Fruit fly (Drosophila melanogaster) whole organism, embryonic: ENCODE results near the gene CG14718.

Source experiments
- Ada2b ChIP-seq: fragments of 200-800 bp; sonication (Bioruptor generic); IDR thresholded peaks from 2 replicates; pipeline ENCODE4 v1.3.6; 2022; ENCODE audit warnings: missing biosample characterization, missing genetic modification characterization
- Antp ChIP-seq: fragments of 200-800 bp; sonication (Bioruptor generic); optimal IDR thresholded peaks from 3 replicates; lab custom pipeline; 2016; ENCODE audit warnings: missing biosample characterization, missing genetic modification characterization
- CG1024 ChIP-seq: fragments of 200-800 bp; sonication (Bioruptor generic); IDR thresholded peaks from 2 replicates; pipeline ENCODE4 v1.3.6; 2022; ENCODE audit warnings: missing biosample characterization, missing genetic modification characterization
- CG10366 ChIP-seq: fragments of 200-800 bp; sonication (Bioruptor generic); IDR thresholded peaks from 2 replicates; pipeline ENCODE4 v1.3.6; 2022; ENCODE audit warnings: missing biosample characterization, missing genetic modification characterization
- CG10431 ChIP-seq: fragments of 200-800 bp; sonication (Bioruptor generic); optimal IDR thresholded peaks from 3 replicates; lab custom pipeline; 2018; ENCODE audit warnings: missing biosample characterization, mild to moderate bottlenecking, missing genetic modification characterization
- CG11093 ChIP-seq: fragments of 200-800 bp; sonication (Bioruptor generic); IDR thresholded peaks from 3 replicates; pipeline ENCODE4 v1.3.6; 2022; ENCODE audit warnings: missing biosample characterization, missing genetic modification characterization
- CG11560 ChIP-seq: fragments of 200-800 bp; sonication (Bioruptor generic); IDR thresholded peaks from 3 replicates; pipeline ENCODE4 v1.3.6; 2022; ENCODE audit warnings: missing biosample characterization, missing genetic modification characterization
- CG12769 ChIP-seq: fragments of 200-800 bp; sonication (Bioruptor generic); optimal IDR thresholded peaks from 2 replicates; lab custom pipeline; 2019; ENCODE audit warnings: missing biosample characterization, mild to moderate bottlenecking, missing genetic modification characterization, moderate library complexity
- CG14710 ChIP-seq: fragments of 200-800 bp; sonication (Bioruptor generic); optimal IDR thresholded peaks from 3 replicates; lab custom pipeline; 2019; ENCODE audit warnings: missing biosample characterization, mild to moderate bottlenecking, missing genetic modification characterization, moderate library complexity
- CG15696 ChIP-seq: fragments of 200-800 bp; sonication (Bioruptor generic); optimal IDR thresholded peaks from 2 replicates; lab custom pipeline; 2019; ENCODE audit warnings: missing biosample characterization, mild to moderate bottlenecking, missing genetic modification characterization, moderate library complexity
- CG17186 ChIP-seq: fragments of 200-800 bp; sonication (Bioruptor generic); optimal IDR thresholded peaks from 3 replicates; lab custom pipeline; 2017; ENCODE audit warnings: missing biosample characterization, missing genetic modification reagents, missing genetic modification characterization
- CG17328 ChIP-seq: fragments of 200-800 bp; sonication (Bioruptor generic); IDR thresholded peaks from 2 replicates; pipeline ENCODE4 v1.3.6; 2022; ENCODE audit warnings: missing biosample characterization, missing genetic modification characterization
- CG17568 ChIP-seq: fragments of 200-800 bp; sonication (Bioruptor generic); optimal IDR thresholded peaks from 2 replicates; lab custom pipeline; 2018; ENCODE audit warnings: missing biosample characterization, mild to moderate bottlenecking, missing genetic modification characterization, moderate library complexity
- CG3065 ChIP-seq: fragments of 200-800 bp; sonication (Bioruptor generic); optimal IDR thresholded peaks from 2 replicates; lab custom pipeline; 2016; ENCODE audit warnings: missing biosample characterization, missing genetic modification characterization
- CG31441 ChIP-seq: fragments of 200-800 bp; sonication (Bioruptor generic); IDR thresholded peaks from 2 replicates; pipeline ENCODE4 v1.3.6; 2022; ENCODE audit warnings: missing biosample characterization, missing genetic modification characterization
- CG3726 ChIP-seq: fragments of 200-800 bp; sonication (Bioruptor generic); IDR thresholded peaks from 3 replicates; pipeline ENCODE4, ENCODE4 v1.3.6; 2022; ENCODE audit warnings: missing biosample characterization, missing genetic modification characterization
- CG4360 ChIP-seq: fragments of 200-800 bp; sonication (Bioruptor generic); IDR thresholded peaks from 2 replicates; pipeline ENCODE4 v1.3.6; 2022; ENCODE audit warnings: missing biosample characterization, missing genetic modification characterization
- CG4617 ChIP-seq: fragments of 200-800 bp; sonication (Bioruptor generic); optimal IDR thresholded peaks from 3 replicates; lab custom pipeline; 2016; ENCODE audit warnings: missing biosample characterization, missing genetic modification characterization, borderline replicate concordance
- CG7556 ChIP-seq: fragments of 200-800 bp; sonication (Bioruptor generic); optimal IDR thresholded peaks from 2 replicates; lab custom pipeline; 2017; ENCODE audit warnings: missing biosample characterization, mild to moderate bottlenecking, missing genetic modification characterization
- CG8290 ChIP-seq, 3 experiments: fragments of 200-800 bp; sonication (Bioruptor generic); optimal IDR thresholded peaks; 2 replicates each; lab custom pipeline; 2016 to 2019; ENCODE audit warnings: missing biosample characterization in 3 of 3, missing genetic modification characterization in 3 of 3, mild to moderate bottlenecking in 2 of 3, moderate library complexity in 1 of 3
- CG8388 ChIP-seq: fragments of 200-800 bp; sonication (Bioruptor generic); optimal IDR thresholded peaks from 2 replicates; lab custom pipeline; 2019; ENCODE audit warnings: missing biosample characterization, mild to moderate bottlenecking, missing genetic modification characterization, moderate library complexity
- CG9215 ChIP-seq: fragments of 200-800 bp; sonication (Bioruptor generic); IDR thresholded peaks from 2 replicates; pipeline ENCODE4 v1.3.6; 2022; ENCODE audit warnings: missing biosample characterization, missing genetic modification characterization
- CG9437 ChIP-seq: fragments of 200-800 bp; sonication (Bioruptor generic); optimal IDR thresholded peaks from 2 replicates; lab custom pipeline; 2018; ENCODE audit warnings: missing biosample characterization, mild to moderate bottlenecking, missing genetic modification characterization
- CG9609 ChIP-seq: fragments of 200-800 bp; sonication (Bioruptor generic); optimal IDR thresholded peaks from 3 replicates; lab custom pipeline; 2016; ENCODE audit warnings: missing biosample characterization, missing genetic modification characterization
- CG9797 ChIP-seq: fragments of 200-800 bp; sonication (Bioruptor generic); optimal IDR thresholded peaks from 3 replicates; lab custom pipeline; 2018; ENCODE audit warnings: missing biosample characterization, mild to moderate bottlenecking, missing genetic modification characterization
- CG9817 ChIP-seq: fragments of 200-800 bp; sonication (Bioruptor generic); optimal IDR thresholded peaks from 2 replicates; lab custom pipeline; 2018; ENCODE audit warnings: missing biosample characterization, mild to moderate bottlenecking, missing genetic modification characterization, moderate library complexity
- D ChIP-seq, 2 experiments: fragments of 200-800 bp in 1 of 2; fragments of >200 bp in 1 of 2; sonication (Bioruptor generic) in 1 of 2; optimal IDR thresholded peaks; 2 replicates in 1 of 2; 3 replicates in 1 of 2; lab custom pipeline; 2017; ENCODE audit warnings: mild to moderate bottlenecking in 1 of 2, missing biosample characterization in 1 of 2, missing genetic modification characterization in 1 of 2, missing genetic modification reagents in 1 of 2
- D19B ChIP-seq: fragments of 200-800 bp; sonication (Bioruptor generic); optimal IDR thresholded peaks from 2 replicates; lab custom pipeline; 2017; ENCODE audit warnings: missing biosample characterization, mild to moderate bottlenecking, missing genetic modification characterization
- Ets97D ChIP-seq: fragments of 200-800 bp; sonication (Bioruptor generic); optimal IDR thresholded peaks from 3 replicates; lab custom pipeline; 2016; ENCODE audit warnings: missing biosample characterization, missing genetic modification characterization
- HLH3B ChIP-seq: fragments of 200-800 bp; sonication (Bioruptor generic); IDR thresholded peaks from 2 replicates; pipeline ENCODE4 v1.3.6; 2022; ENCODE audit warnings: missing biosample characterization, missing genetic modification characterization
- Hmx ChIP-seq: fragments of 200-800 bp; sonication (Bioruptor generic); optimal IDR thresholded peaks from 2 replicates; lab custom pipeline; 2016; ENCODE audit warnings: missing biosample characterization, missing genetic modification characterization
- MBD-R2 ChIP-seq: fragments of 200-800 bp; sonication (Bioruptor generic); IDR thresholded peaks from 2 replicates; pipeline ENCODE4 v1.3.6; 2022; ENCODE audit warnings: missing biosample characterization, missing genetic modification characterization
- Mad ChIP-seq: fragments of 200-800 bp; sonication (Bioruptor generic); optimal IDR thresholded peaks from 2 replicates; lab custom pipeline; 2016; ENCODE audit warnings: missing biosample characterization, missing genetic modification characterization
- PHDP ChIP-seq: fragments of 200-800 bp; sonication (Bioruptor generic); optimal IDR thresholded peaks from 3 replicates; lab custom pipeline; 2018; ENCODE audit warnings: missing biosample characterization, mild to moderate bottlenecking, missing genetic modification characterization, moderate library complexity
- Sox100B ChIP-seq: fragments of 200-800 bp; sonication (Bioruptor generic); optimal IDR thresholded peaks from 3 replicates; lab custom pipeline; 2018; ENCODE audit warnings: missing biosample characterization, mild to moderate bottlenecking, missing genetic modification characterization
- bcd ChIP-seq: fragments of 200-800 bp; sonication (Bioruptor generic); optimal IDR thresholded peaks from 2 replicates; lab custom pipeline; 2017; ENCODE audit warnings: missing biosample characterization, mild to moderate bottlenecking, missing genetic modification characterization
- br ChIP-seq: fragments of >200 bp; optimal IDR thresholded peaks from 2 replicates; lab custom pipeline; 2017
- ci ChIP-seq: fragments of 200-800 bp; sonication (Bioruptor generic); IDR thresholded peaks from 3 replicates; pipeline ENCODE4 v1.3.6; 2022; ENCODE audit warnings: missing biosample characterization, missing genetic modification characterization
- crp ChIP-seq, 2 experiments: fragments of 200-800 bp; sonication (Bioruptor generic); optimal IDR thresholded peaks; 2 replicates in 1 of 2; 3 replicates in 1 of 2; lab custom pipeline; 2017; ENCODE audit warnings: missing biosample characterization in 2 of 2, missing genetic modification characterization in 2 of 2, mild to moderate bottlenecking in 1 of 2, moderate library complexity in 1 of 2
- en ChIP-seq: fragments of 200-800 bp; sonication (Bioruptor generic); optimal IDR thresholded peaks from 2 replicates; lab custom pipeline; 2016; ENCODE audit warnings: missing biosample characterization, missing genetic modification characterization
- fu2 ChIP-seq: fragments of 200-800 bp; sonication (Bioruptor generic); optimal IDR thresholded peaks from 2 replicates; lab custom pipeline; 2016; ENCODE audit warnings: missing biosample characterization, missing genetic modification characterization
- ham ChIP-seq: fragments of 200-800 bp; sonication (Bioruptor generic); IDR thresholded peaks from 2 replicates; pipeline ENCODE4 v1.3.6; 2022; ENCODE audit warnings: missing biosample characterization, missing genetic modification characterization
- nerfin-1 ChIP-seq: fragments of 200-800 bp; sonication (Bioruptor generic); optimal IDR thresholded peaks from 3 replicates; lab custom pipeline; 2019; ENCODE audit warnings: missing biosample characterization, mild to moderate bottlenecking, missing genetic modification characterization, moderate library complexity
- pnt ChIP-seq: fragments of 200-800 bp; sonication (Bioruptor generic); optimal IDR thresholded peaks from 3 replicates; lab custom pipeline; 2016; ENCODE audit warnings: missing biosample characterization, missing genetic modification characterization
- psq ChIP-seq: fragments of 200-800 bp; sonication (Bioruptor generic); optimal IDR thresholded peaks from 2 replicates; lab custom pipeline; 2017; ENCODE audit warnings: missing biosample characterization, missing genetic modification characterization
- so ChIP-seq: fragments of 200-800 bp; sonication (Bioruptor generic); IDR thresholded peaks from 3 replicates; pipeline ENCODE4 v1.3.6; 2022; ENCODE audit warnings: missing biosample characterization, missing genetic modification characterization
- stc ChIP-seq: fragments of 200-800 bp; sonication (Bioruptor generic); IDR thresholded peaks from 2 replicates; pipeline ENCODE4 v1.3.6; 2022; ENCODE audit warnings: missing biosample characterization, missing genetic modification characterization
- stwl ChIP-seq: fragments of 200-800 bp; sonication (Bioruptor generic); optimal IDR thresholded peaks from 3 replicates; lab custom pipeline; 2018; ENCODE audit warnings: missing biosample characterization, mild to moderate bottlenecking, missing genetic modification characterization, moderate library complexity
- tio ChIP-seq: fragments of 200-800 bp; sonication (Bioruptor generic); optimal IDR thresholded peaks from 2 replicates; lab custom pipeline; 2017; ENCODE audit warnings: missing biosample characterization, missing genetic modification characterization, inconsistent platforms
- toy ChIP-seq: fragments of 200-800 bp; sonication (Bioruptor generic); IDR thresholded peaks from 2 replicates; pipeline ENCODE4 v1.3.6; 2022; ENCODE audit warnings: missing biosample characterization, missing genetic modification characterization
- trh ChIP-seq: fragments of 200-800 bp; sonication (Bioruptor generic); optimal IDR thresholded peaks from 2 replicates; lab custom pipeline; 2016; ENCODE audit warnings: missing biosample characterization, missing genetic modification characterization

CG14718 gene

dm6 chr3R:11678016-11678415 is 22.4 kb upstream of the CG14718 start, which contains the start of gene CG18476 (continued):
- TF ChIP-seq bcd (GFP tag; lab: Kevin White, UChicago) (peak; percentile 90), CG9609 (GFP tag; lab: Kevin White, UChicago) (peak; percentile 61), CG7556 (peak; percentile 88), CG9215 (GFP tag; lab: Robert Waterston, UW) (peak; percentile 88), pnt (peak; percentile 37), CG11560 (peak; percentile 69), CG11093 (GFP tag; lab: Robert Waterston, UW) (peak; percentile 86), stwl (tag; lab: Kevin White, UChicago) (peak; percentile 68), CG4360 (GFP tag; lab: Robert Waterston, UW) (peak; percentile 50; the same call in 1 of the 2 replicates), CG8388 (GFP tag; lab: Kevin White, UChicago) (peak; percentile 91), CG10431 (no peak), stc (GFP tag; lab: Robert Waterston, UW) (peak; percentile 94), so (peak; percentile 83; the same call in 2 of the 3 replicates), CG4617 (GFP tag; lab: Kevin White, UChicago) (peak; percentile 90), CG17328 (peak; percentile 93), Mad (GFP tag; lab: Kevin White, UChicago) (peak; percentile 64), D19B (GFP tag; lab: Kevin White, UChicago) (peak; percentile 75), CG15696 (tag; lab: Kevin White, UChicago) (peak; percentile 93), CG9797 (GFP tag; lab: Kevin White, UChicago) (peak; percentile 47), Hmx (GFP tag; lab: Kevin White, UChicago) (peak; percentile 81), nerfin-1 (peak; percentile 90), CG12769 (tag; lab: Kevin White, UChicago) (no peak), fu2 (GFP tag; lab: Kevin White, UChicago) (peak; percentile 65), Ada2b (GFP tag; lab: Robert Waterston, UW) (peak; percentile 96), ci (GFP tag; lab: Robert Waterston, UW) (peak; percentile 95), D (optimal IDR thresholded peaks at IDR 0.05; lab: Kevin White, UChicago) (no peak), D (GFP tag; optimal IDR thresholded peaks at IDR 0.05; lab: Kevin White, UChicago) (peak; percentile 84), tio (no peak), CG14710 (tag; lab: Kevin White, UChicago) (peak; percentile 94), PHDP (tag; lab: Kevin White, UChicago) (peak; percentile 94), trh (peak; percentile 75), Antp (peak; percentile 36), psq (GFP tag; lab: Kevin White, UChicago) (peak; percentile 51), crp (GFP tag; optimal IDR thresholded peaks at IDR 0.05; lab: Kevin White, UChicago) (peak in 1 of 2 experiments; percentile 47), br (lab: Kevin White, UChicago) (no peak), CG3726 (GFP tag; lab: Robert Waterston, UW) (peak; percentile 92), Sox100B (GFP tag; lab: Kevin White, UChicago) (peak; percentile 90), en (GFP tag; lab: Kevin White, UChicago) (peak; percentile 13), ham (GFP tag; lab: Robert Waterston, UW) (peak; percentile 79), CG10366 (GFP tag; lab: Robert Waterston, UW) (peak; percentile 93), CG31441 (peak; percentile 100), CG9437 (GFP tag; lab: Kevin White, UChicago) (peak; percentile 82), CG17568 (GFP tag; lab: Kevin White, UChicago) (no peak), CG1024 (GFP tag; lab: Robert Waterston, UW) (peak; percentile 79), MBD-R2 (GFP tag; lab: Robert Waterston, UW) (peak; percentile 90), CG3065 (GFP tag; lab: Kevin White, UChicago) (peak; percentile 59), CG9817 (tag; lab: Kevin White, UChicago) (peak; percentile 92), HLH3B (GFP tag; lab: Robert Waterston, UW) (peak; percentile 92), toy (peak; percentile 87), CG8290 (GFP tag; optimal IDR thresholded peaks at IDR 0.05; lab: Kevin White, UChicago) (peak; percentile 78), CG8290 (tag; optimal IDR thresholded peaks at IDR 0.05; lab: Kevin White, UChicago) (peak in 1 of 2 experiments; percentile 63), Ets97D (GFP tag; lab: Kevin White, UChicago) (peak; percentile 61), CG17186 (GFP tag; lab: Kevin White, UChicago) (peak; percentile 48)
